Fruit fly (Drosophila melanogaster) whole organism, embryonic: ENCODE results near the gene cert.

Experiments
- Atf3 ChIP-seq: fragments of 200-800 bp; sonication (Bioruptor generic); optimal IDR thresholded peaks from 3 replicates; lab custom pipeline; 2016; ENCODE audit warnings: missing biosample characterization, missing genetic modification characterization
- CG10147 ChIP-seq: fragments of 200-800 bp; sonication (Bioruptor generic); optimal IDR thresholded peaks from 2 replicates; lab custom pipeline; 2019; ENCODE audit warnings: missing biosample characterization, mild to moderate bottlenecking, missing genetic modification characterization, moderate library complexity
- CG11093 ChIP-seq: fragments of 200-800 bp; sonication (Bioruptor generic); IDR thresholded peaks from 3 replicates; pipeline ENCODE4 v1.3.6; 2022; ENCODE audit warnings: missing biosample characterization, missing genetic modification characterization
- CG11398 ChIP-seq: fragments of 200-800 bp; sonication (Bioruptor generic); optimal IDR thresholded peaks from 2 replicates; lab custom pipeline; 2016; ENCODE audit warnings: missing biosample characterization, missing genetic modification characterization
- CG11695 ChIP-seq: fragments of 200-800 bp; sonication (Bioruptor generic); IDR thresholded peaks from 3 replicates; pipeline ENCODE4 v1.3.6; 2022; ENCODE audit warnings: missing biosample characterization, missing genetic modification characterization
- CG1233 ChIP-seq: fragments of 200-800 bp; sonication (Bioruptor generic); optimal IDR thresholded peaks from 4 replicates; lab custom pipeline; 2018; ENCODE audit warnings: missing biosample characterization, mild to moderate bottlenecking, missing genetic modification characterization
- CG13123 ChIP-seq: fragments of 200-800 bp; sonication (Bioruptor generic); optimal IDR thresholded peaks from 2 replicates; lab custom pipeline; 2016; ENCODE audit warnings: missing biosample characterization, missing genetic modification characterization
- CG13424 ChIP-seq: fragments of 200-800 bp; sonication (Bioruptor generic); optimal IDR thresholded peaks from 2 replicates; lab custom pipeline; 2019; ENCODE audit warnings: missing biosample characterization, mild to moderate bottlenecking, missing genetic modification characterization, moderate library complexity
- CG13894 ChIP-seq: fragments of 200-800 bp; sonication (Bioruptor generic); optimal IDR thresholded peaks from 3 replicates; lab custom pipeline; 2018; ENCODE audit warnings: missing biosample characterization, mild to moderate bottlenecking, missing genetic modification characterization, moderate library complexity
- CG14667 ChIP-seq: fragments of 200-800 bp; sonication (Bioruptor generic); IDR thresholded peaks from 2 replicates; pipeline ENCODE4 v1.3.6; 2022; ENCODE audit warnings: missing biosample characterization, missing genetic modification characterization
- CG15269 ChIP-seq: fragments of 200-800 bp; sonication (Bioruptor generic); optimal IDR thresholded peaks from 2 replicates; lab custom pipeline; 2018; ENCODE audit warnings: missing biosample characterization, mild to moderate bottlenecking, missing genetic modification characterization, moderate library complexity
- CG17359 ChIP-seq: fragments of 200-800 bp; sonication (Bioruptor generic); optimal IDR thresholded peaks from 3 replicates; lab custom pipeline; 2018; ENCODE audit warnings: missing biosample characterization, mild to moderate bottlenecking, missing genetic modification characterization, moderate library complexity
- CG18011 ChIP-seq: fragments of 200-800 bp; sonication (Bioruptor generic); optimal IDR thresholded peaks from 2 replicates; lab custom pipeline; 2017; ENCODE audit warnings: missing biosample characterization, missing genetic modification characterization, mild to moderate bottlenecking, moderate library complexity, missing genotype
- CG18599 ChIP-seq: fragments of 200-800 bp; sonication (Bioruptor generic); optimal IDR thresholded peaks from 3 replicates; lab custom pipeline; 2017; ENCODE audit warnings: missing biosample characterization, missing genetic modification characterization, mild to moderate bottlenecking, moderate library complexity, missing genetic modification reagents
- CG30431 ChIP-seq: fragments of 200-800 bp; sonication (Bioruptor generic); optimal IDR thresholded peaks from 2 replicates; lab custom pipeline; 2017; ENCODE audit warnings: missing biosample characterization, missing genetic modification characterization
- CG31388 ChIP-seq: fragments of 200-800 bp; sonication (Bioruptor generic); optimal IDR thresholded peaks from 2 replicates; lab custom pipeline; 2016; ENCODE audit warnings: missing biosample characterization, missing genetic modification characterization
- CG34422 ChIP-seq: fragments of 200-800 bp; sonication (Bioruptor generic); IDR thresholded peaks from 3 replicates; pipeline ENCODE4 v1.3.6; 2022; ENCODE audit warnings: missing biosample characterization, missing genetic modification characterization
- CG3995 ChIP-seq: fragments of 200-800 bp; sonication (Bioruptor generic); optimal IDR thresholded peaks from 3 replicates; lab custom pipeline; 2016; ENCODE audit warnings: missing biosample characterization, missing genetic modification characterization
- CG42726 ChIP-seq: fragments of 200-800 bp; sonication (Bioruptor generic); IDR thresholded peaks from 2 replicates; pipeline ENCODE4 v1.3.6; 2022; ENCODE audit warnings: missing biosample characterization, missing genetic modification characterization; ENCODE audit not compliant: partially characterized antibody
- CG6175 ChIP-seq: fragments of 200-800 bp; sonication (Bioruptor generic); IDR thresholded peaks from 3 replicates; pipeline ENCODE4 v1.3.6; 2022; ENCODE audit warnings: missing biosample characterization, missing genetic modification characterization
- CG6813 ChIP-seq: fragments of 200-800 bp; sonication (Bioruptor generic); optimal IDR thresholded peaks from 2 replicates; lab custom pipeline; 2017; ENCODE audit warnings: missing biosample characterization, missing genetic modification characterization, mild to moderate bottlenecking, moderate library complexity, missing genetic modification reagents
- CG8944 ChIP-seq: fragments of 200-800 bp; sonication (Bioruptor generic); optimal IDR thresholded peaks from 3 replicates; lab custom pipeline; 2016; ENCODE audit warnings: missing biosample characterization, missing genetic modification characterization
- CG9609 ChIP-seq: fragments of 200-800 bp; sonication (Bioruptor generic); optimal IDR thresholded peaks from 3 replicates; lab custom pipeline; 2016; ENCODE audit warnings: missing biosample characterization, missing genetic modification characterization
- CG9876 ChIP-seq: fragments of 200-800 bp; sonication (Bioruptor generic); optimal IDR thresholded peaks from 2 replicates; lab custom pipeline; 2016; ENCODE audit warnings: missing biosample characterization, missing genetic modification characterization
- CTCF ChIP-seq: fragments of 200-800 bp; sonication (Bioruptor generic); optimal IDR thresholded peaks from 2 replicates; lab custom pipeline; 2017; ENCODE audit warnings: missing biosample characterization, mild to moderate bottlenecking, missing genetic modification characterization, moderate library complexity
- Chrac-16 ChIP-seq: fragments of 200-800 bp; sonication (Bioruptor generic); optimal IDR thresholded peaks from 3 replicates; lab custom pipeline; 2016; ENCODE audit warnings: missing biosample characterization, missing genetic modification characterization
- Drgx ChIP-seq: fragments of 200-800 bp; sonication (Bioruptor generic); IDR thresholded peaks from 2 replicates; pipeline ENCODE4 v1.3.6; 2022; ENCODE audit warnings: missing biosample characterization, missing genetic modification characterization
- GATAe ChIP-seq: fragments of 200-800 bp; sonication (Bioruptor generic); conservative IDR thresholded peaks from 2 replicates; pipeline ENCODE4 v1.3.6; 2022; ENCODE audit warnings: missing biosample characterization, missing genetic modification characterization
- Med ChIP-seq: fragments of 200-800 bp; sonication (Bioruptor generic); peaks from one replicate; lab custom pipeline; 2016; ENCODE audit warnings: missing biosample characterization, missing genetic modification characterization, mild to moderate bottlenecking, inconsistent platforms, moderate library complexity
- Optix ChIP-seq: fragments of 200-800 bp; sonication (Bioruptor generic); IDR thresholded peaks from 3 replicates; pipeline ENCODE4 v1.3.6; 2022; ENCODE audit warnings: missing biosample characterization, missing genetic modification characterization
- PHDP ChIP-seq: fragments of 200-800 bp; sonication (Bioruptor generic); optimal IDR thresholded peaks from 3 replicates; lab custom pipeline; 2018; ENCODE audit warnings: missing biosample characterization, mild to moderate bottlenecking, missing genetic modification characterization, moderate library complexity
- Pdp1 ChIP-seq, 2 experiments: fragments of 200-800 bp; sonication (Bioruptor generic); optimal IDR thresholded peaks; 3 replicates each; lab custom pipeline; 2016; ENCODE audit warnings: missing biosample characterization in 2 of 2, missing genetic modification characterization in 2 of 2, mild to moderate bottlenecking in 1 of 2, moderate library complexity in 1 of 2
- Spps ChIP-seq: fragments of 200-800 bp; sonication (Bioruptor generic); optimal IDR thresholded peaks from 2 replicates; lab custom pipeline; 2018; ENCODE audit warnings: missing biosample characterization, mild to moderate bottlenecking, missing genetic modification characterization
- Ssrp ChIP-seq: fragments of 200-800 bp; sonication (Bioruptor generic); optimal IDR thresholded peaks from 2 replicates; lab custom pipeline; 2018; ENCODE audit warnings: missing biosample characterization, mild to moderate bottlenecking, missing genetic modification characterization, moderate library complexity
- chm ChIP-seq: fragments of 200-800 bp; sonication (Bioruptor generic); IDR thresholded peaks from 2 replicates; pipeline ENCODE4 v1.3.6; 2022; ENCODE audit warnings: missing biosample characterization, missing genetic modification characterization
- crol ChIP-seq: fragments of 200-800 bp; sonication (Bioruptor generic); IDR thresholded peaks from 2 replicates; pipeline ENCODE4 v1.3.6; 2022; ENCODE audit warnings: missing biosample characterization, missing genetic modification characterization
- da ChIP-seq: fragments of 200-800 bp; sonication (Bioruptor generic); optimal IDR thresholded peaks from 2 replicates; lab custom pipeline; 2016; ENCODE audit warnings: missing biosample characterization, missing genetic modification characterization
- dimm ChIP-seq: fragments of 200-800 bp; sonication (Bioruptor generic); IDR thresholded peaks from 2 replicates; pipeline ENCODE4 v1.3.6; 2022; ENCODE audit warnings: missing biosample characterization, missing genetic modification characterization
- emc ChIP-seq: fragments of 200-800 bp; sonication (Bioruptor generic); optimal IDR thresholded peaks from 2 replicates; lab custom pipeline; 2016; ENCODE audit warnings: missing biosample characterization, missing genetic modification characterization
- en ChIP-seq: fragments of 200-800 bp; sonication (Bioruptor generic); optimal IDR thresholded peaks from 2 replicates; lab custom pipeline; 2016; ENCODE audit warnings: missing biosample characterization, missing genetic modification characterization
- fru ChIP-seq: fragments of >200 bp; optimal IDR thresholded peaks from 2 replicates; lab custom pipeline; 2017
- gce ChIP-seq: fragments of 200-800 bp; sonication (Bioruptor generic); IDR thresholded peaks from 3 replicates; pipeline ENCODE4 v1.3.6; 2022; ENCODE audit warnings: missing biosample characterization, missing genetic modification characterization
- grau ChIP-seq: fragments of 200-800 bp; optimal IDR thresholded peaks from 3 replicates; lab custom pipeline; 2019; ENCODE audit warnings: missing biosample characterization, mild to moderate bottlenecking, missing genetic modification characterization, moderate library complexity
- gsb-n ChIP-seq: fragments of 200-800 bp; sonication (Bioruptor generic); optimal IDR thresholded peaks from 3 replicates; lab custom pipeline; 2018; ENCODE audit warnings: missing biosample characterization, mild to moderate bottlenecking, missing genetic modification characterization
- hbn ChIP-seq: fragments of 200-800 bp; sonication (Bioruptor generic); IDR thresholded peaks from 2 replicates; pipeline ENCODE4 v1.3.6; 2022; ENCODE audit warnings: missing biosample characterization, missing genetic modification characterization; ENCODE audit not compliant: partially characterized antibody
- inv ChIP-seq: fragments of 200-800 bp; sonication (Bioruptor generic); IDR thresholded peaks from 2 replicates; pipeline ENCODE4 v1.3.6; 2022; ENCODE audit warnings: missing biosample characterization, missing genetic modification characterization; ENCODE audit not compliant: partially characterized antibody
- jumu ChIP-seq: fragments of 200-800 bp; sonication (Bioruptor generic); optimal IDR thresholded peaks from 3 replicates; lab custom pipeline; 2016; ENCODE audit warnings: missing biosample characterization, missing genetic modification characterization
- org-1 ChIP-seq: fragments of 200-800 bp; sonication (Bioruptor generic); optimal IDR thresholded peaks from 2 replicates; lab custom pipeline; 2017; ENCODE audit warnings: missing biosample characterization, missing genetic modification characterization
- sna ChIP-seq: fragments of 200-800 bp; sonication (Bioruptor generic); IDR thresholded peaks from 2 replicates; pipeline ENCODE4 v1.3.6; 2022; ENCODE audit warnings: missing biosample characterization, missing genetic modification characterization; ENCODE audit not compliant: partially characterized antibody
- tgo ChIP-seq: fragments of 200-800 bp; sonication (Bioruptor generic); IDR thresholded peaks from 3 replicates; pipeline ENCODE4 v1.3.6; 2022; ENCODE audit warnings: missing biosample characterization, missing genetic modification characterization
- toy ChIP-seq: fragments of 200-800 bp; sonication (Bioruptor generic); IDR thresholded peaks from 2 replicates; pipeline ENCODE4 v1.3.6; 2022; ENCODE audit warnings: missing biosample characterization, missing genetic modification characterization
- trem ChIP-seq: fragments of 200-800 bp; optimal IDR thresholded peaks from 3 replicates; lab custom pipeline; 2019; ENCODE audit warnings: missing biosample characterization, mild to moderate bottlenecking, missing genetic modification characterization, moderate library complexity
- vnd ChIP-seq: fragments of 200-800 bp; sonication (Bioruptor generic); IDR thresholded peaks from 3 replicates; pipeline ENCODE4 v1.3.6; 2022; ENCODE audit warnings: missing biosample characterization, missing genetic modification characterization; ENCODE audit not compliant: partially characterized antibody

Gene cert

dm6 chr3L:8284651-8285050, 5.0 kb downstream of the cert start:
- TF ChIP-seq CG3995 (GFP tag; lab: Kevin White, UChicago): no peak
- no peak for TF ChIP-seq CG10147 (GFP tag; lab: Kevin White, UChicago)
- peak; percentile 30; the same call in 1 of the 2 replicates for TF ChIP-seq CG14667 (GFP tag; lab: Robert Waterston, UW)
- no peak for TF ChIP-seq PHDP (tag; lab: Kevin White, UChicago)
- no peak for TF ChIP-seq tgo (GFP tag; lab: Robert Waterston, UW)
- TF ChIP-seq grau (tag; lab: Kevin White, UChicago): peak; percentile 76
- TF ChIP-seq CG34422 (GFP tag; lab: Robert Waterston, UW): no peak
- no peak for TF ChIP-seq CG6175 (GFP tag; lab: Robert Waterston, UW)
- TF ChIP-seq CG11695 (GFP tag; lab: Robert Waterston, UW): 0 out of 3 replicates have a peak, but pooled peaks have one; percentile 36
- TF ChIP-seq CTCF (GFP tag; lab: Kevin White, UChicago): no peak
- TF ChIP-seq Ssrp (tag; lab: Kevin White, UChicago): no peak
- TF ChIP-seq CG17359: no peak
- no peak for TF ChIP-seq Atf3
- TF ChIP-seq chm (GFP tag; lab: Robert Waterston, UW): no peak
- no peak for TF ChIP-seq trem (tag; lab: Kevin White, UChicago)
- TF ChIP-seq CG42726 (GFP tag; lab: Robert Waterston, UW): no peak
- TF ChIP-seq CG11398 (GFP tag; lab: Kevin White, UChicago): no peak
- no peak for TF ChIP-seq gsb-n (tag; lab: Kevin White, UChicago)
- no peak for TF ChIP-seq en
- TF ChIP-seq Med (GFP tag; lab: Kevin White, UChicago): peak; percentile 82
- TF ChIP-seq CG9876 (GFP tag; lab: Kevin White, UChicago): no peak
- peak in 1 of 2 experiments; percentile 8 for TF ChIP-seq Pdp1 (GFP tag; optimal IDR thresholded peaks at IDR 0.05; lab: Kevin White, UChicago)
- TF ChIP-seq crol (GFP tag; lab: Robert Waterston, UW): no peak
- TF ChIP-seq CG15269 (tag; lab: Kevin White, UChicago): peak; percentile 28
- no peak for TF ChIP-seq toy (GFP tag; lab: Robert Waterston, UW)
- TF ChIP-seq CG18011: no peak
- no peak for TF ChIP-seq CG13123 (GFP tag; lab: Kevin White, UChicago)
- no peak for TF ChIP-seq fru
- no peak for TF ChIP-seq CG1233 (GFP tag; lab: Kevin White, UChicago)
- 0 out of 3 replicates have a peak, but pooled peaks have one; percentile 19 for TF ChIP-seq CG11093 (GFP tag; lab: Robert Waterston, UW)
- no peak for TF ChIP-seq gce (GFP tag; lab: Robert Waterston, UW)
- TF ChIP-seq Drgx (GFP tag; lab: Robert Waterston, UW): no peak
- TF ChIP-seq Optix: no peak
- TF ChIP-seq inv: no peak
- no peak for TF ChIP-seq org-1
- TF ChIP-seq vnd: no peak
- TF ChIP-seq sna (GFP tag; lab: Robert Waterston, UW): no peak
- TF ChIP-seq Spps (tag; lab: Kevin White, UChicago): no peak
- peak; percentile 59 for TF ChIP-seq CG18599 (GFP tag; lab: Kevin White, UChicago)
- no peak for TF ChIP-seq hbn (GFP tag; lab: Robert Waterston, UW)
- no peak for TF ChIP-seq jumu
- no peak for TF ChIP-seq CG31388 (GFP tag; lab: Kevin White, UChicago)
- TF ChIP-seq CG13894 (tag; lab: Kevin White, UChicago): no peak
- no peak for TF ChIP-seq dimm (GFP tag; lab: Robert Waterston, UW)
- TF ChIP-seq da: no peak
- no peak for TF ChIP-seq CG9609
- TF ChIP-seq emc (GFP tag; lab: Kevin White, UChicago): no peak
- no peak for TF ChIP-seq CG30431
- no peak for TF ChIP-seq CG6813 (GFP tag; lab: Kevin White, UChicago)
- no peak for TF ChIP-seq CG8944 (GFP tag; lab: Kevin White, UChicago)
- TF ChIP-seq GATAe (GFP tag; lab: Robert Waterston, UW): no peak
- peak; percentile 16 for TF ChIP-seq CG13424 (tag; lab: Kevin White, UChicago)
- TF ChIP-seq Chrac-16 (GFP tag; lab: Kevin White, UChicago): no peak
